Worm (Caenorhabditis elegans) whole organism, young adult: ENCODE data around the gene C08E3.1.

ENCODE experiments used
- F37B4.10 ChIP-seq: fragments of 200-800 bp; sonication (Bioruptor generic); IDR thresholded peaks from 2 replicates; pipeline ENCODE4 v1.3.6; 2022; ENCODE audit warnings: missing genetic modification characterization, missing compliant biosample characterization
- F49E8.2 ChIP-seq: sonication (generic microtip); optimal IDR thresholded peaks from 3 replicates; lab custom pipeline; 2017; ENCODE audit warnings: missing genetic modification characterization, mild to moderate bottlenecking, missing compliant biosample characterization, antibody characterized with exemption, moderate library complexity; ENCODE audit not compliant: insufficient read depth
- dpl-1 ChIP-seq: fragments of 150-350 bp; optimal IDR thresholded peaks from 2 replicates; lab custom pipeline; 2014; ENCODE audit warnings: missing biosample characterization, missing genetic modification reagents, missing genetic modification characterization
- hmg-1.2 ChIP-seq: fragments of 200-800 bp; sonication (Bioruptor generic); IDR thresholded peaks from 2 replicates; pipeline ENCODE4 v1.3.6; 2022; ENCODE audit warnings: missing genetic modification reagents, missing genetic modification characterization, missing compliant biosample characterization
- nfya-2 ChIP-seq: fragments of 200-800 bp; sonication (Bioruptor generic); IDR thresholded peaks from 2 replicates; pipeline ENCODE4 v1.3.6; 2022; ENCODE audit warnings: missing genetic modification reagents, missing genetic modification characterization, missing compliant biosample characterization
- pha-4 ChIP-seq: fragments of 150-350 bp; sonication (generic microtip); optimal IDR thresholded peaks from 2 replicates; lab custom pipeline; 2014; ENCODE audit warnings: missing biosample characterization, missing genetic modification reagents, missing genetic modification characterization
- ztf-22 ChIP-seq: fragments of 200-800 bp; sonication (Bioruptor generic); optimal IDR thresholded peaks from 2 replicates; lab custom pipeline; 2018; ENCODE audit warnings: mild to moderate bottlenecking, missing genetic modification characterization, moderate library complexity, missing compliant biosample characterization

C08E3.1 gene

ce11 chrII:1682218-1682617, 48.6 kb downstream of the C08E3.1 start, which contains the start of gene fbxb-26:
TSS of gene fbxb-26 (plus strand) at chrII:1682518.
- TF ChIP-seq F37B4.10 (GFP tag; lab: Robert Waterston, UW) (no peak), dpl-1 (GFP tag; lab: Kevin White, UChicago) (no peak), hmg-1.2 (GFP tag; lab: Robert Waterston, UW) (no peak), F49E8.2 (tag; lab: Kevin White, UChicago) (no peak), pha-4 (tag; lab: Kevin White, UChicago) (no peak), nfya-2 (GFP tag; lab: Robert Waterston, UW) (no peak), ztf-22 (GFP tag; lab: Kevin White, UChicago) (no peak)
